Fruit fly (Drosophila melanogaster) whole organism, embryonic: ENCODE measurements around the gene swa.
A peak's percentile ranks its signal among the peaks of the same experiment; 100 is the strongest.

ENCODE experiments used
- Ada2b ChIP-seq: fragments of 200-800 bp; sonication (Bioruptor generic); IDR thresholded peaks from 2 replicates; pipeline ENCODE4 v1.3.6; 2022; ENCODE audit warnings: missing biosample characterization, missing genetic modification characterization
- Atf3 ChIP-seq: fragments of 200-800 bp; sonication (Bioruptor generic); optimal IDR thresholded peaks from 3 replicates; lab custom pipeline; 2016; ENCODE audit warnings: missing biosample characterization, missing genetic modification characterization
- CG10543 ChIP-seq: fragments of 200-800 bp; sonication (Bioruptor generic); optimal IDR thresholded peaks from 3 replicates; lab custom pipeline; 2017; ENCODE audit warnings: missing biosample characterization, mild to moderate bottlenecking, missing genetic modification characterization, moderate library complexity
- CG11695 ChIP-seq: fragments of 200-800 bp; sonication (Bioruptor generic); IDR thresholded peaks from 3 replicates; pipeline ENCODE4 v1.3.6; 2022; ENCODE audit warnings: missing biosample characterization, missing genetic modification characterization
- CG1233 ChIP-seq: fragments of 200-800 bp; sonication (Bioruptor generic); optimal IDR thresholded peaks from 4 replicates; lab custom pipeline; 2018; ENCODE audit warnings: missing biosample characterization, mild to moderate bottlenecking, missing genetic modification characterization
- CG12769 ChIP-seq: fragments of 200-800 bp; sonication (Bioruptor generic); optimal IDR thresholded peaks from 2 replicates; lab custom pipeline; 2019; ENCODE audit warnings: missing biosample characterization, mild to moderate bottlenecking, missing genetic modification characterization, moderate library complexity
- CG13287 ChIP-seq: fragments of 200-800 bp; sonication (Bioruptor generic); IDR thresholded peaks from 2 replicates; pipeline ENCODE4 v1.3.6; 2022; ENCODE audit warnings: missing biosample characterization, missing genetic modification characterization; ENCODE audit not compliant: partially characterized antibody
- CG15514 ChIP-seq: fragments of 200-800 bp; sonication (Bioruptor generic); optimal IDR thresholded peaks from 3 replicates; lab custom pipeline; 2017; ENCODE audit warnings: missing biosample characterization, missing genetic modification characterization, mild to moderate bottlenecking, moderate library complexity, missing genetic modification reagents
- CG1647 ChIP-seq: fragments of 200-800 bp; sonication (Bioruptor generic); optimal IDR thresholded peaks from 3 replicates; lab custom pipeline; 2016; ENCODE audit warnings: missing biosample characterization, missing genetic modification characterization
- CG17359 ChIP-seq: fragments of 200-800 bp; sonication (Bioruptor generic); optimal IDR thresholded peaks from 3 replicates; lab custom pipeline; 2018; ENCODE audit warnings: missing biosample characterization, mild to moderate bottlenecking, missing genetic modification characterization, moderate library complexity
- CG17912 ChIP-seq: fragments of 200-800 bp; sonication (Bioruptor generic); optimal IDR thresholded peaks from 2 replicates; lab custom pipeline; 2018; ENCODE audit warnings: missing biosample characterization, mild to moderate bottlenecking, missing genetic modification characterization
- CG3995 ChIP-seq: fragments of 200-800 bp; sonication (Bioruptor generic); optimal IDR thresholded peaks from 3 replicates; lab custom pipeline; 2016; ENCODE audit warnings: missing biosample characterization, missing genetic modification characterization
- CG4617 ChIP-seq: fragments of 200-800 bp; sonication (Bioruptor generic); optimal IDR thresholded peaks from 3 replicates; lab custom pipeline; 2016; ENCODE audit warnings: missing biosample characterization, missing genetic modification characterization, borderline replicate concordance
- CG7839 ChIP-seq: fragments of 200-800 bp; sonication (Bioruptor generic); optimal IDR thresholded peaks from 3 replicates; lab custom pipeline; 2018; ENCODE audit warnings: missing biosample characterization, mild to moderate bottlenecking, missing genetic modification characterization, moderate library complexity
- CG8924 ChIP-seq: fragments of 200-800 bp; optimal IDR thresholded peaks from 3 replicates; lab custom pipeline; 2019; ENCODE audit warnings: missing biosample characterization, mild to moderate bottlenecking, missing genetic modification characterization, moderate library complexity
- CG9932 ChIP-seq: fragments of 200-800 bp; sonication (Bioruptor generic); IDR thresholded peaks from 2 replicates; pipeline ENCODE4 v1.3.6; 2022; ENCODE audit warnings: missing biosample characterization, missing genetic modification characterization
- CrebB ChIP-seq: fragments of 200-800 bp; sonication (Bioruptor generic); optimal IDR thresholded peaks from 3 replicates; lab custom pipeline; 2018; ENCODE audit warnings: missing biosample characterization, mild to moderate bottlenecking, missing genetic modification characterization
- D19B ChIP-seq: fragments of 200-800 bp; sonication (Bioruptor generic); optimal IDR thresholded peaks from 2 replicates; lab custom pipeline; 2017; ENCODE audit warnings: missing biosample characterization, mild to moderate bottlenecking, missing genetic modification characterization
- Dll ChIP-seq: fragments of 200-800 bp; sonication (Bioruptor generic); IDR thresholded peaks from 4 replicates; pipeline ENCODE4 v1.3.6; 2022; ENCODE audit warnings: missing biosample characterization, missing genetic modification characterization; ENCODE audit not compliant: partially characterized antibody
- ERR ChIP-seq: fragments of 200-800 bp; sonication (Bioruptor generic); optimal IDR thresholded peaks from 2 replicates; lab custom pipeline; 2016; ENCODE audit warnings: missing biosample characterization, missing genetic modification characterization
- Ets97D ChIP-seq: fragments of 200-800 bp; sonication (Bioruptor generic); optimal IDR thresholded peaks from 3 replicates; lab custom pipeline; 2016; ENCODE audit warnings: missing biosample characterization, missing genetic modification characterization
- Hr3 ChIP-seq: fragments of 200-800 bp; sonication (Bioruptor generic); optimal IDR thresholded peaks from 3 replicates; lab custom pipeline; 2016; ENCODE audit warnings: missing biosample characterization, missing genetic modification characterization
- Hr51 ChIP-seq, 2 experiments: fragments of 200-800 bp; sonication (Bioruptor generic); optimal IDR thresholded peaks; 2 replicates in 1 of 2; 3 replicates in 1 of 2; lab custom pipeline; 2016 to 2018; ENCODE audit warnings: missing biosample characterization in 2 of 2, missing genetic modification characterization in 2 of 2, mild to moderate bottlenecking in 1 of 2, moderate library complexity in 1 of 2
- Jarid2 ChIP-seq: fragments of 200-800 bp; sonication (Bioruptor generic); optimal IDR thresholded peaks from 3 replicates; lab custom pipeline; 2017; ENCODE audit warnings: mild to moderate bottlenecking, missing biosample characterization, missing genetic modification reagents, missing genetic modification characterization
- Side ChIP-seq: fragments of 200-800 bp; sonication (Bioruptor generic); optimal IDR thresholded peaks from 2 replicates; lab custom pipeline; 2016; ENCODE audit warnings: missing biosample characterization, missing genetic modification characterization
- YL-1 ChIP-seq: fragments of 200-800 bp; sonication (Bioruptor generic); optimal IDR thresholded peaks from 3 replicates; lab custom pipeline; 2017; ENCODE audit warnings: missing biosample characterization, mild to moderate bottlenecking, missing genetic modification characterization
- bab2 ChIP-seq: fragments of 200-800 bp; sonication (Bioruptor generic); optimal IDR thresholded peaks from 2 replicates; lab custom pipeline; 2016; ENCODE audit warnings: missing biosample characterization, missing genetic modification characterization
- bbx ChIP-seq: fragments of 200-800 bp; sonication (Bioruptor generic); IDR thresholded peaks from 2 replicates; pipeline ENCODE4 v1.3.6; 2022; ENCODE audit warnings: missing biosample characterization, missing genetic modification characterization; ENCODE audit not compliant: partially characterized antibody
- bcd ChIP-seq: fragments of 200-800 bp; sonication (Bioruptor generic); optimal IDR thresholded peaks from 2 replicates; lab custom pipeline; 2017; ENCODE audit warnings: missing biosample characterization, mild to moderate bottlenecking, missing genetic modification characterization
- btn ChIP-seq: fragments of 200-800 bp; sonication (Bioruptor generic); optimal IDR thresholded peaks from 2 replicates; lab custom pipeline; 2016; ENCODE audit warnings: missing biosample characterization, missing genetic modification characterization
- cato ChIP-seq: fragments of 200-800 bp; sonication (Bioruptor generic); optimal IDR thresholded peaks from 2 replicates; lab custom pipeline; 2016; ENCODE audit warnings: missing biosample characterization, missing genetic modification characterization, borderline replicate concordance
- caup ChIP-seq: fragments of 200-800 bp; sonication (Bioruptor generic); optimal IDR thresholded peaks from 3 replicates; lab custom pipeline; 2017; ENCODE audit warnings: missing biosample characterization, mild to moderate bottlenecking, missing genetic modification characterization, moderate library complexity; ENCODE audit not compliant: severe bottlenecking
- chif ChIP-seq, 2 experiments: fragments of 200-800 bp; sonication (Bioruptor generic); optimal IDR thresholded peaks; 3 replicates each; lab custom pipeline; 2016; ENCODE audit warnings: missing biosample characterization in 2 of 2, missing genetic modification characterization in 2 of 2
- chm ChIP-seq: fragments of 200-800 bp; sonication (Bioruptor generic); IDR thresholded peaks from 2 replicates; pipeline ENCODE4 v1.3.6; 2022; ENCODE audit warnings: missing biosample characterization, missing genetic modification characterization
- chn ChIP-seq: fragments of 200-800 bp; sonication (Bioruptor generic); optimal IDR thresholded peaks from 2 replicates; lab custom pipeline; 2016; ENCODE audit warnings: missing biosample characterization, missing genetic modification characterization
- ci ChIP-seq: fragments of 200-800 bp; sonication (Bioruptor generic); IDR thresholded peaks from 3 replicates; pipeline ENCODE4 v1.3.6; 2022; ENCODE audit warnings: missing biosample characterization, missing genetic modification characterization
- da ChIP-seq: fragments of 200-800 bp; sonication (Bioruptor generic); optimal IDR thresholded peaks from 2 replicates; lab custom pipeline; 2016; ENCODE audit warnings: missing biosample characterization, missing genetic modification characterization
- disco-r ChIP-seq: fragments of 200-800 bp; sonication (Bioruptor generic); optimal IDR thresholded peaks from 2 replicates; lab custom pipeline; 2016; ENCODE audit warnings: missing biosample characterization, missing genetic modification characterization
- gsb-n ChIP-seq: fragments of 200-800 bp; sonication (Bioruptor generic); optimal IDR thresholded peaks from 3 replicates; lab custom pipeline; 2018; ENCODE audit warnings: missing biosample characterization, mild to moderate bottlenecking, missing genetic modification characterization
- her ChIP-seq: fragments of 200-800 bp; sonication (Bioruptor generic); optimal IDR thresholded peaks from 2 replicates; lab custom pipeline; 2016; ENCODE audit warnings: missing biosample characterization, missing genetic modification characterization
- inv ChIP-seq: fragments of 200-800 bp; sonication (Bioruptor generic); IDR thresholded peaks from 2 replicates; pipeline ENCODE4 v1.3.6; 2022; ENCODE audit warnings: missing biosample characterization, missing genetic modification characterization; ENCODE audit not compliant: partially characterized antibody
- jumu ChIP-seq: fragments of 200-800 bp; sonication (Bioruptor generic); optimal IDR thresholded peaks from 3 replicates; lab custom pipeline; 2016; ENCODE audit warnings: missing biosample characterization, missing genetic modification characterization
- ken ChIP-seq: fragments of 200-800 bp; sonication (Bioruptor generic); IDR thresholded peaks from 3 replicates; pipeline ENCODE4 v1.3.6; 2022; ENCODE audit warnings: missing biosample characterization, missing genetic modification characterization
- lbe ChIP-seq: fragments of 200-800 bp; sonication (Bioruptor generic); optimal IDR thresholded peaks from 2 replicates; lab custom pipeline; 2016; ENCODE audit warnings: missing biosample characterization, mild to moderate bottlenecking, missing genetic modification characterization
- peb ChIP-seq: fragments of 200-800 bp; sonication (Bioruptor generic); IDR thresholded peaks from 2 replicates; pipeline ENCODE4 v1.3.6; 2022; ENCODE audit warnings: missing biosample characterization, missing genetic modification characterization
- repo ChIP-seq: fragments of 200-800 bp; sonication (Bioruptor generic); optimal IDR thresholded peaks from 2 replicates; lab custom pipeline; 2016; ENCODE audit warnings: missing biosample characterization, missing genetic modification characterization
- scrt ChIP-seq: fragments of 200-800 bp; sonication (Bioruptor generic); optimal IDR thresholded peaks from 2 replicates; lab custom pipeline; 2018; ENCODE audit warnings: missing biosample characterization, mild to moderate bottlenecking, missing genetic modification characterization, moderate library complexity
- slou ChIP-seq: fragments of 200-800 bp; sonication (Bioruptor generic); optimal IDR thresholded peaks from 3 replicates; lab custom pipeline; 2016; ENCODE audit warnings: missing biosample characterization, missing genetic modification characterization
- sug ChIP-seq: fragments of 200-800 bp; optimal IDR thresholded peaks from 2 replicates; lab custom pipeline; 2019; ENCODE audit warnings: missing biosample characterization, mild to moderate bottlenecking, missing genetic modification characterization, moderate library complexity

The swa gene

dm6 chrX:6346926-6347367 lies 18.6 kb downstream of the swa start, which contains the start of gene CG3847 (continued):
- TF ChIP-seq CG17912 (peak; percentile 26), bab2 (GFP tag; lab: Kevin White, UChicago) (no peak), sug (tag; lab: Kevin White, UChicago) (peak; percentile 55), CG9932 (GFP tag; lab: Robert Waterston, UW) (peak; percentile 63), CG1647 (GFP tag; lab: Kevin White, UChicago) (peak; percentile 32), D19B (no peak), CG1233 (GFP tag; lab: Kevin White, UChicago) (peak; percentile 19), Hr51 (GFP tag; optimal IDR thresholded peaks at IDR 0.05; lab: Kevin White, UChicago) (peak in 1 of 2 experiments; percentile 54), btn (no peak), CG13287 (GFP tag; lab: Robert Waterston, UW) (peak; percentile 76), jumu (peak; percentile 67), CG11695 (0 out of 3 replicates have a peak, but pooled peaks have one; percentile 20), chn (GFP tag; lab: Kevin White, UChicago) (peak; percentile 20), Ets97D (GFP tag; lab: Kevin White, UChicago) (peak; percentile 96), bcd (GFP tag; lab: Kevin White, UChicago) (peak; percentile 30), CrebB (tag; lab: Kevin White, UChicago) (peak; percentile 15), her (GFP tag; lab: Kevin White, UChicago) (peak; percentile 70), peb (GFP tag; lab: Robert Waterston, UW) (0 out of 2 replicates have a peak, but pooled peaks have one; percentile 6), Ada2b (no peak), CG15514 (GFP tag; lab: Kevin White, UChicago) (peak; percentile 81), CG3995 (GFP tag; lab: Kevin White, UChicago) (peak; percentile 24), da (GFP tag; lab: Kevin White, UChicago) (peak; percentile 27), chm (GFP tag; lab: Robert Waterston, UW) (peak; percentile 64; the same call in 1 of the 2 replicates), Jarid2 (peak; percentile 2), CG8924 (tag; lab: Kevin White, UChicago) (peak; percentile 36), CG10543 (GFP tag; lab: Kevin White, UChicago) (peak; percentile 60), Dll (GFP tag; lab: Robert Waterston, UW) (peak; percentile 63), bbx (GFP tag; lab: Robert Waterston, UW) (peak; percentile 74), scrt (GFP tag; lab: Kevin White, UChicago) (no peak), caup (peak; percentile 8), CG7839 (tag; lab: Kevin White, UChicago) (peak; percentile 8), ERR (peak; percentile 48), inv (GFP tag; lab: Robert Waterston, UW) (peak; percentile 27; the same call in 1 of the 2 replicates), Side (GFP tag; lab: Kevin White, UChicago) (no peak), chif (GFP tag; optimal IDR thresholded peaks at IDR 0.05; lab: Kevin White, UChicago) (peak; percentile 27 to 48), lbe (GFP tag; lab: Kevin White, UChicago) (no peak), slou (GFP tag; lab: Kevin White, UChicago) (peak; percentile 23), gsb-n (peak; percentile 21), CG17359 (tag; lab: Kevin White, UChicago) (peak; percentile 17), YL-1 (GFP tag; lab: Kevin White, UChicago) (peak; percentile 89), Atf3 (no peak), Hr3 (GFP tag; lab: Kevin White, UChicago) (peak; percentile 14), ci (GFP tag; lab: Robert Waterston, UW) (peak; percentile 74; the same call in 2 of the 3 replicates), repo (GFP tag; lab: Kevin White, UChicago) (peak; percentile 46), ken (GFP tag; lab: Robert Waterston, UW) (0 out of 3 replicates have a peak, but pooled peaks have one; percentile 50), CG4617 (GFP tag; lab: Kevin White, UChicago) (peak; percentile 96), disco-r (GFP tag; lab: Kevin White, UChicago) (no peak), cato (GFP tag; lab: Kevin White, UChicago) (no peak), CG12769 (tag; lab: Kevin White, UChicago) (peak; percentile 45)
